Worm (Caenorhabditis elegans) whole organism, early embryonic: ENCODE results near the gene trcs-1.

Source experiments
- B0310.2 ChIP-seq: sonication (generic microtip); optimal IDR thresholded peaks from 2 replicates; lab custom pipeline; 2016; ENCODE audit warnings: mild to moderate bottlenecking, missing genetic modification characterization, missing compliant biosample characterization
- F13C5.2 ChIP-seq: sonication (generic microtip); optimal IDR thresholded peaks from 2 replicates; lab custom pipeline; 2017; ENCODE audit warnings: mild to moderate bottlenecking, missing genetic modification characterization, inconsistent platforms, missing compliant biosample characterization
- aly-1 ChIP-seq: sonication (generic microtip); optimal IDR thresholded peaks from 2 replicates; lab custom pipeline; 2016; ENCODE audit warnings: missing genetic modification characterization, missing compliant biosample characterization
- ama-1 ChIP-seq: fragments of 150-350 bp; optimal IDR thresholded peaks from 2 replicates; lab custom pipeline; 2014
- ceh-13 ChIP-seq: fragments of 200-800 bp; sonication (Bioruptor generic); optimal IDR thresholded peaks from 2 replicates; lab custom pipeline; 2018; ENCODE audit warnings: mild to moderate bottlenecking, missing genetic modification characterization, missing compliant biosample characterization
- ceh-36 ChIP-seq: sonication (generic microtip); optimal IDR thresholded peaks from 2 replicates; lab custom pipeline; 2016; ENCODE audit warnings: missing genetic modification characterization, inconsistent platforms, missing compliant biosample characterization
- ets-7 ChIP-seq: sonication (generic microtip); optimal IDR thresholded peaks from 2 replicates; lab custom pipeline; 2016; ENCODE audit warnings: missing genotype, missing genetic modification characterization, missing compliant biosample characterization
- flt-1 ChIP-seq: fragments of 200-800 bp; sonication (Bioruptor generic); IDR thresholded peaks from 2 replicates; pipeline ENCODE4 v1.3.6; 2022; ENCODE audit warnings: missing genetic modification characterization, missing compliant biosample characterization
- hmbx-1 ChIP-seq: sonication (generic microtip); optimal IDR thresholded peaks from 2 replicates; lab custom pipeline; 2016; ENCODE audit warnings: mild to moderate bottlenecking, missing genetic modification characterization, missing compliant biosample characterization
- hmg-4 ChIP-seq: fragments of 200-800 bp; sonication (Bioruptor generic); optimal IDR thresholded peaks from 2 replicates; lab custom pipeline; 2018; ENCODE audit warnings: mild to moderate bottlenecking, missing genetic modification characterization, missing compliant biosample characterization
- hnd-1 ChIP-seq: sonication (generic microtip); optimal IDR thresholded peaks from 2 replicates; lab custom pipeline; 2016; ENCODE audit warnings: missing genetic modification characterization, missing compliant biosample characterization
- pes-1 ChIP-seq: fragments of 200-800 bp; sonication (Bioruptor generic); IDR thresholded peaks from 2 replicates; pipeline ENCODE4 v1.3.6; 2022; ENCODE audit warnings: missing genetic modification reagents, missing genetic modification characterization, missing compliant biosample characterization
- scrt-1 ChIP-seq: fragments of 200-800 bp; sonication (Bioruptor generic); IDR thresholded peaks from 2 replicates; pipeline ENCODE4 v1.3.6; 2022; ENCODE audit warnings: missing genetic modification characterization, missing compliant biosample characterization
- sea-1 ChIP-seq: fragments of 200-800 bp; sonication (Bioruptor generic); conservative IDR thresholded peaks from 2 replicates; pipeline ENCODE4 v1.3.6; 2022; ENCODE audit warnings: missing genetic modification characterization, missing compliant biosample characterization
- tbx-11 ChIP-seq: fragments of 200-800 bp; sonication (Bioruptor generic); IDR thresholded peaks from 2 replicates; pipeline ENCODE4 v1.3.6; 2022; ENCODE audit warnings: missing genetic modification characterization, missing compliant biosample characterization
- tbx-37 ChIP-seq: fragments of 200-800 bp; sonication (Bioruptor generic); conservative IDR thresholded peaks from 2 replicates; pipeline ENCODE4 v1.3.6; 2022; ENCODE audit warnings: missing genetic modification reagents, missing genetic modification characterization, missing compliant biosample characterization
- tra-4 ChIP-seq: sonication (generic microtip); optimal IDR thresholded peaks from 2 replicates; lab custom pipeline; 2017; ENCODE audit warnings: missing genetic modification characterization, missing compliant biosample characterization

The trcs-1 gene

ce11 chrIV:9625829-9626228 is 37.2 kb upstream of the trcs-1 start:
- no peak for TF ChIP-seq F13C5.2 (tag; lab: Kevin White, UChicago)
- TF ChIP-seq ama-1 (lab: Kevin White, UChicago), result no peak
- TF ChIP-seq ceh-13, result no peak
- TF ChIP-seq hmg-4, result no peak
- no peak for TF ChIP-seq B0310.2

DNA sequence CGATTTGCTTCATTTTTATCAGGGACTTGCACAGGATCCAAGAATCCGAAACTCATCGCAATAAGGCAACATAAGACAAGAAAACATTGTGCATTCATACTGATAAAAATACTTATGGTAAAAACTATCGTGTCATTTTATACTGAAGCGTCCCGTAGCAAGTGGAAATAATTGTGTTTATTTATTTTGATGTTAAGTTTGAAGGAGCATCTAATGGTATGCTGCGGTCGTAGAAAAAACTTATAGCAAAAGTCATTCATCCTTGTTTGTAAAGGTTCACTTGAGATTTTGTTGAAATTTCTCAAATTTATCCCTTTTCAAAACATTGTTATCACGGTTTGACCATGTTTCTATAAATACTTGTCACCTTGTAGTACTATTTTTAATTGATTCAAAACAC is 36.3 kb upstream of the trcs-1 start, which contains the start of gene W09C2.10:
W09C2.10 (minus strand) TSS at position 101 of the 400 bp plus-strand sequence.
- TF ChIP-seq tra-4 (tag; lab: Kevin White, UChicago) (no peak), B0310.2 (no peak), hnd-1 (tag; lab: Kevin White, UChicago) (no peak), ceh-36 (tag; lab: Kevin White, UChicago) (no peak), ama-1 (lab: Kevin White, UChicago) (no peak), scrt-1 (GFP tag; lab: Robert Waterston, UW) (no peak), sea-1 (GFP tag; lab: Robert Waterston, UW) (no peak), F13C5.2 (tag; lab: Kevin White, UChicago) (no peak), tbx-37 (GFP tag; lab: Robert Waterston, UW) (no peak), ets-7 (no peak), ceh-13 (no peak), flt-1 (GFP tag; lab: Robert Waterston, UW) (no peak)

DNA sequence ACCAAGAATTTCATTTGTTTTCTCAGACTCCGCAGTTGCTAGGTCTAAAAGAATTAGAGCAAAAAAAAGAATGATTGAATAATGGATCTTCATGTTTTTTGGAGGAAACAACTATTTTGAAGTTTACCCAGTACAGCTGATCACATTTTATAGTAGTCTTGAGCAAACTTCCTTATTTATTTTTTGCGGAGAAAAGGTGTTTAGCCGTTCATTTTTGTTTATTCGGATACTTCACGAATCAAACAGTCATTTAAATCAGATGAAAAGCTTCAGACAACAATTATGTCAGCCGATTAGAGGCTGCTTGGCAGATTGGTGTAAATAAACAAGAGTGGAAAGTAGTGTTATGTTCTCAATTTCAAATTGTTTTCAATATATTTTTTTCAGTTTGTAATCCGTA is 35.6 kb upstream of the trcs-1 start, which contains the start of gene W09C2.8:
W09C2.8 (minus strand) TSS at position 101 of the 400 bp plus-strand sequence.
- no peak for TF ChIP-seq hnd-1 (tag; lab: Kevin White, UChicago)
- TF ChIP-seq pes-1, result no peak
- no peak for TF ChIP-seq ets-7
- no peak for TF ChIP-seq hmbx-1 (tag; lab: Kevin White, UChicago)
- no peak for TF ChIP-seq hmg-4
- TF ChIP-seq tbx-37 (GFP tag; lab: Robert Waterston, UW), result no peak
- TF ChIP-seq tra-4 (tag; lab: Kevin White, UChicago), result no peak
- no peak for TF ChIP-seq sea-1 (GFP tag; lab: Robert Waterston, UW)
- no peak for TF ChIP-seq scrt-1 (GFP tag; lab: Robert Waterston, UW)
- no peak for TF ChIP-seq ceh-13
- no peak for TF ChIP-seq ceh-36 (tag; lab: Kevin White, UChicago)
- TF ChIP-seq flt-1 (GFP tag; lab: Robert Waterston, UW), result no peak

DNA sequence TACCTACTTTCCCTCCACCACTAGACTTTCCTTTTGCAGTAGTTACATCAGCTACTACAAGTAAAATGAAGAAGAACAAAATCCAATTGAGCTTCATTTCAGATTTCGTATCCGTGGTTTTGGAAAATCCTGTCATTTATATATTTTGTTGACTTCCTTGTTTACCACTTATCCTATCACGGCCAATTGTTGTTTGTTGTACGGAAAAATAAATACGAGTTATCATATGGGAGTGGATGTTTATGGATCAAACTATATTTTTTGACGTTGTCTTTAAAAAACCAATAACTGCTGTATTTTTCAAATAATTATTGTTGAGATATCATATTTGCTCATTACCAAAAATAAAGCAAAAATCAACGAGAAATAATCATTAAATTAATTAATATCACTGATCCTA is 34.6 kb upstream of the trcs-1 start, which contains the start of gene W09C2.9:
W09C2.9 (minus strand) TSS at position 101 of the 400 bp plus-strand sequence.
- no peak for TF ChIP-seq tbx-37 (GFP tag; lab: Robert Waterston, UW)
- TF ChIP-seq ceh-36 (tag; lab: Kevin White, UChicago), result no peak
- TF ChIP-seq scrt-1 (GFP tag; lab: Robert Waterston, UW), result no peak
- TF ChIP-seq ama-1 (lab: Kevin White, UChicago), result no peak
- no peak for TF ChIP-seq hmg-4
- no peak for TF ChIP-seq B0310.2
- no peak for TF ChIP-seq flt-1 (GFP tag; lab: Robert Waterston, UW)
- no peak for TF ChIP-seq sea-1 (GFP tag; lab: Robert Waterston, UW)

ce11 chrIV:9622272-9622671 is 33.6 kb upstream of the trcs-1 start, which contains the start of gene W09C2.7:
TSS of gene W09C2.7 (minus strand) at chrIV:9622372.
- no peak for TF ChIP-seq aly-1 (tag; lab: Kevin White, UChicago)
- TF ChIP-seq flt-1 (GFP tag; lab: Robert Waterston, UW), result no peak
- TF ChIP-seq ama-1 (lab: Kevin White, UChicago), result no peak
- TF ChIP-seq ceh-13, result no peak
- TF ChIP-seq hmbx-1 (tag; lab: Kevin White, UChicago), result no peak
- no peak for TF ChIP-seq hmg-4
- no peak for TF ChIP-seq ceh-36 (tag; lab: Kevin White, UChicago)
- TF ChIP-seq sea-1 (GFP tag; lab: Robert Waterston, UW), result no peak
- no peak for TF ChIP-seq ets-7
- TF ChIP-seq tbx-37 (GFP tag; lab: Robert Waterston, UW), result no peak
- no peak for TF ChIP-seq hnd-1 (tag; lab: Kevin White, UChicago)
- no peak for TF ChIP-seq tra-4 (tag; lab: Kevin White, UChicago)
- no peak for TF ChIP-seq pes-1
- no peak for TF ChIP-seq tbx-11 (GFP tag; lab: Robert Waterston, UW)
- TF ChIP-seq B0310.2, result no peak
- TF ChIP-seq scrt-1 (GFP tag; lab: Robert Waterston, UW), result no peak
- no peak for TF ChIP-seq F13C5.2 (tag; lab: Kevin White, UChicago)

DNA sequence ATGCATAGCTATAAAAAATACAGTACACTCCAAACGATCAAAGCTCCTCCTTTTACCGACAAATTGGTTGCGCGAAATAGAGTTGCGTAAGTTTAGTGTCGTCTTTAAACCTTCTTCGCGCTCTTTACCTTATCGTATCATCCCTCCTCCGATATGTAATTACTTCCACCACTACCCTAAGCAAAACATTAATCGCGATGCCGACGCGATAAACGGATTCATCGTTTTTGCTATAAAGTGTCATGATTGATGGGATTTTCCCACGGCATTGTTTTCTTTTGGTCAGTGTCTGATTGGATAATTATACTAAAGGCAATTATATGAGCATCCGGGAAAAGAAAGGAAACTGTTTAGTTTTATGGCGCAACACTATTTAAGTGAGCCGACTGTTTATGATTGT is 30.2 kb upstream of the trcs-1 start:
- no peak for TF ChIP-seq ama-1 (lab: Kevin White, UChicago)
- TF ChIP-seq F13C5.2 (tag; lab: Kevin White, UChicago), result no peak
- no peak for TF ChIP-seq ceh-36 (tag; lab: Kevin White, UChicago)
- TF ChIP-seq hmg-4, result no peak
- TF ChIP-seq ceh-13, result no peak
- no peak for TF ChIP-seq hmbx-1 (tag; lab: Kevin White, UChicago)

- TF ChIP-seq hmbx-1 (tag; lab: Kevin White, UChicago) (no peak), hnd-1 (tag; lab: Kevin White, UChicago) (no peak), B0310.2 (no peak), flt-1 (GFP tag; lab: Robert Waterston, UW) (no peak), tbx-37 (GFP tag; lab: Robert Waterston, UW) (no peak), ceh-13 (no peak), sea-1 (GFP tag; lab: Robert Waterston, UW) (no peak)
Observed at ce11 chrIV:9618015-9618414, 29.4 kb upstream of the trcs-1 start.

- TF ChIP-seq tra-4 (tag; lab: Kevin White, UChicago), result no peak
- no peak for TF ChIP-seq sea-1 (GFP tag; lab: Robert Waterston, UW)
- no peak for TF ChIP-seq tbx-37 (GFP tag; lab: Robert Waterston, UW)
- TF ChIP-seq hmbx-1 (tag; lab: Kevin White, UChicago), result no peak
- TF ChIP-seq flt-1 (GFP tag; lab: Robert Waterston, UW), result no peak
- TF ChIP-seq F13C5.2 (tag; lab: Kevin White, UChicago), result no peak
- no peak for TF ChIP-seq ama-1 (lab: Kevin White, UChicago)
- no peak for TF ChIP-seq aly-1 (tag; lab: Kevin White, UChicago)
- no peak for TF ChIP-seq scrt-1 (GFP tag; lab: Robert Waterston, UW)
- no peak for TF ChIP-seq tbx-11 (GFP tag; lab: Robert Waterston, UW)
- TF ChIP-seq ceh-36 (tag; lab: Kevin White, UChicago), result no peak
- no peak for TF ChIP-seq pes-1
Observed at ce11 chrIV:9617358-9617757, 28.7 kb upstream of the trcs-1 start.
